Fruit fly (Drosophila melanogaster): Measurements from ENCODE around the gene CG12099.

Gene CG12099

DNA sequence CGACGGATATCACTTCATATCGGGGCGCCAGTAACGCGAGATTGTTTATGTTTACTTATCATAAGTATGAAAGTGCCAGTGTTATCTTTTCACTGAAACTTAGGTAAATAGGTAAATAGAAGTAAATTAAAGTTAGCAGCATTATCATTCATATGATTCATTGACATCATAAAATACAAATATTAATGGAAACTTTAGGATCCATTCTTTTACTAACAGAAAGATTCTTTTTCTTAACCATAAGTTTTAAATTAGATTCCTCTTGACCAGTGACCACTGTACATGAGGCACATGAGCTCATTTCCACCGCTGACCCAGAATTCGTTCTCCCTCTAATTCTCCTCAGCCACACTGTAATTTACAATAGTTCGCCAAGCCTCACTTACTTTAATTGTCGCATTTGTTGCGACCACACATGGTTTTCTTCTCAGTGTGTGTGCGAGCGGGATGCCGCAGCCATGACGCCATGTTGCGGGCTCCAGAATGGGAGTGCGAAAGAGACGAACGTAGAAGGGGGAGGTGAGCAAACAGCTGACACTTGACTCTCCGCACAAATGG is 20.2 kb upstream of the CG12099 start (continued):
- TF ChIP-seq Nf-YC (tag; optimal IDR thresholded peaks at IDR 0.05) (no peak), CG14050 (GFP tag; IDR thresholded peaks at IDR 0.05) (no peak), HLHmδ (GFP tag; optimal IDR thresholded peaks at IDR 0.05) (no peak), Awh (GFP tag; IDR thresholded peaks at IDR 0.05) (peak; percentile 59), bbx (GFP tag; IDR thresholded peaks at IDR 0.05; ENCODE audit: partially characterized antibody) (no peak), fd102C (GFP tag; optimal IDR thresholded peaks at IDR 0.05) (no peak), CG13775 (GFP tag; optimal IDR thresholded peaks at IDR 0.05) (peak; percentile 8), zf30C (GFP tag; optimal IDR thresholded peaks at IDR 0.05) (peak; percentile 71), dpn (GFP tag; optimal IDR thresholded peaks at IDR 0.05) (peak in 1 of 2 experiments; percentile 28), CG7839 (tag; optimal IDR thresholded peaks at IDR 0.05) (peak; percentile 40), CG9932 (GFP tag; IDR thresholded peaks at IDR 0.05) (no peak), ase (GFP tag; IDR thresholded peaks at IDR 0.05) (peak; percentile 24; the same call in 1 of the 3 replicates), CG11093 (GFP tag; IDR thresholded peaks at IDR 0.05) (no peak), C15 (GFP tag; IDR thresholded peaks at IDR 0.05) (no peak), CG2116 (GFP tag; optimal IDR thresholded peaks at IDR 0.05) (peak; percentile 19), gsb (GFP tag; IDR thresholded peaks at IDR 0.05) (no peak), lab (GFP tag; optimal IDR thresholded peaks at IDR 0.05) (peak; percentile 76), CG3847 (GFP tag; IDR thresholded peaks at IDR 0.05) (no peak; the same call in 1 of the 2 replicates), CG12942 (GFP tag; optimal IDR thresholded peaks at IDR 0.05) (no peak), CG2889 (GFP tag; IDR thresholded peaks at IDR 0.05) (no peak), CG2129 (GFP tag; IDR thresholded peaks at IDR 0.05; ENCODE audit: partially characterized antibody) (no peak), CG31365 (tag; optimal IDR thresholded peaks at IDR 0.05) (no peak), ato (GFP tag; IDR thresholded peaks at IDR 0.05; ENCODE audit: partially characterized antibody) (no peak), Myb (GFP tag; optimal IDR thresholded peaks at IDR 0.05) (no peak), knrl (GFP tag; IDR thresholded peaks at IDR 0.05; ENCODE audit: partially characterized antibody) (no peak), gce (GFP tag; IDR thresholded peaks at IDR 0.05) (no peak), CG1647 (GFP tag; optimal IDR thresholded peaks at IDR 0.05) (no peak), Ravus (GFP tag; IDR thresholded peaks at IDR 0.05) (no peak), br (optimal IDR thresholded peaks at IDR 0.05) (no peak), HHEX (GFP tag; optimal IDR thresholded peaks at IDR 0.05) (peak; percentile 69), cg (GFP tag; optimal IDR thresholded peaks at IDR 0.05) (no peak), CG34422 (GFP tag; IDR thresholded peaks at IDR 0.05) (no peak), CG11723 (GFP tag; optimal IDR thresholded peaks at IDR 0.05) (no peak), en (GFP tag; optimal IDR thresholded peaks at IDR 0.05) (no peak), nmo (GFP tag; optimal IDR thresholded peaks at IDR 0.05) (peak; percentile 4), salm (tag; optimal IDR thresholded peaks at IDR 0.05) (no peak), Hand (GFP tag; optimal IDR thresholded peaks at IDR 0.05) (no peak), pho (GFP tag; optimal IDR thresholded peaks at IDR 0.05) (no peak), pita (GFP tag; optimal IDR thresholded peaks at IDR 0.05) (no peak), CG18476 (GFP tag; optimal IDR thresholded peaks at IDR 0.05) (peak; percentile 50), bigmax (GFP tag; optimal IDR thresholded peaks at IDR 0.05) (no peak), shn (GFP tag; optimal IDR thresholded peaks at IDR 0.05) (peak; percentile 18), CG7271 (tag; optimal IDR thresholded peaks at IDR 0.05) (no peak), CG1602 (GFP tag; optimal IDR thresholded peaks at IDR 0.05) (no peak), sug (tag; optimal IDR thresholded peaks at IDR 0.05) (no peak), CG5245 (GFP tag; optimal IDR thresholded peaks at IDR 0.05) (peak; percentile 39), Dll (GFP tag; IDR thresholded peaks at IDR 0.05; ENCODE audit: partially characterized antibody) (no peak), psq (GFP tag; optimal IDR thresholded peaks at IDR 0.05) (no peak), Oli (tag; optimal IDR thresholded peaks at IDR 0.05) (peak; percentile 3), Doc3 (GFP tag; IDR thresholded peaks at IDR 0.05; ENCODE audit: partially characterized antibody) (no peak), CG30431 (GFP tag; optimal IDR thresholded peaks at IDR 0.05) (no peak)
